Fruit fly (Drosophila melanogaster) whole organism, embryonic: ENCODE measurements around the gene Gas8.

Source experiments
- B-H2 ChIP-seq: fragments of 200-800 bp; sonication (Bioruptor generic); optimal IDR thresholded peaks from 2 replicates; lab custom pipeline; 2018; ENCODE audit warnings: missing biosample characterization, mild to moderate bottlenecking, missing genetic modification characterization
- CG10274 ChIP-seq: fragments of 200-800 bp; sonication (Bioruptor generic); optimal IDR thresholded peaks from 3 replicates; lab custom pipeline; 2017; ENCODE audit warnings: missing biosample characterization, mild to moderate bottlenecking, missing genetic modification characterization
- CG11723 ChIP-seq: fragments of 200-800 bp; sonication (Bioruptor generic); optimal IDR thresholded peaks from 2 replicates; lab custom pipeline; 2017; ENCODE audit warnings: missing biosample characterization, mild to moderate bottlenecking, missing genetic modification characterization
- CG12219 ChIP-seq: fragments of 200-800 bp; sonication (Bioruptor generic); optimal IDR thresholded peaks from 3 replicates; lab custom pipeline; 2018; ENCODE audit warnings: missing biosample characterization, mild to moderate bottlenecking, missing genetic modification characterization
- CG1233 ChIP-seq: fragments of 200-800 bp; sonication (Bioruptor generic); optimal IDR thresholded peaks from 4 replicates; lab custom pipeline; 2018; ENCODE audit warnings: missing biosample characterization, mild to moderate bottlenecking, missing genetic modification characterization
- CG12391 ChIP-seq: fragments of 200-800 bp; sonication (Bioruptor generic); optimal IDR thresholded peaks from 3 replicates; lab custom pipeline; 2018; ENCODE audit warnings: missing biosample characterization, mild to moderate bottlenecking, missing genetic modification characterization, moderate library complexity
- CG13296 ChIP-seq: fragments of 200-800 bp; sonication (Bioruptor generic); optimal IDR thresholded peaks from 3 replicates; lab custom pipeline; 2018; ENCODE audit warnings: missing biosample characterization, mild to moderate bottlenecking, missing genetic modification characterization
- CG15269 ChIP-seq: fragments of 200-800 bp; sonication (Bioruptor generic); optimal IDR thresholded peaks from 2 replicates; lab custom pipeline; 2018; ENCODE audit warnings: missing biosample characterization, mild to moderate bottlenecking, missing genetic modification characterization, moderate library complexity
- CG17328 ChIP-seq: fragments of 200-800 bp; sonication (Bioruptor generic); IDR thresholded peaks from 2 replicates; pipeline ENCODE4 v1.3.6; 2022; ENCODE audit warnings: missing biosample characterization, missing genetic modification characterization
- CG17359 ChIP-seq: fragments of 200-800 bp; sonication (Bioruptor generic); optimal IDR thresholded peaks from 3 replicates; lab custom pipeline; 2018; ENCODE audit warnings: missing biosample characterization, mild to moderate bottlenecking, missing genetic modification characterization, moderate library complexity
- CG17385 ChIP-seq: fragments of 200-800 bp; sonication (Bioruptor generic); optimal IDR thresholded peaks from 3 replicates; lab custom pipeline; 2018; ENCODE audit warnings: missing biosample characterization, mild to moderate bottlenecking, missing genetic modification characterization
- CG2678 ChIP-seq: fragments of 200-800 bp; sonication (Bioruptor generic); optimal IDR thresholded peaks from 3 replicates; lab custom pipeline; 2019; ENCODE audit warnings: missing biosample characterization, mild to moderate bottlenecking, missing genetic modification characterization, moderate library complexity
- CG30431 ChIP-seq: fragments of 200-800 bp; sonication (Bioruptor generic); optimal IDR thresholded peaks from 2 replicates; lab custom pipeline; 2017; ENCODE audit warnings: missing biosample characterization, missing genetic modification characterization
- CG32532 ChIP-seq: fragments of 200-800 bp; sonication (Bioruptor generic); IDR thresholded peaks from 2 replicates; pipeline ENCODE4 v1.3.6; 2022; ENCODE audit warnings: missing biosample characterization, missing genetic modification characterization
- CG42726 ChIP-seq: fragments of 200-800 bp; sonication (Bioruptor generic); IDR thresholded peaks from 2 replicates; pipeline ENCODE4 v1.3.6; 2022; ENCODE audit warnings: missing biosample characterization, missing genetic modification characterization; ENCODE audit not compliant: partially characterized antibody
- CG6689 ChIP-seq: fragments of 200-800 bp; sonication (Bioruptor generic); IDR thresholded peaks from 2 replicates; pipeline ENCODE4 v1.3.6; 2022; ENCODE audit warnings: missing biosample characterization, missing genetic modification characterization
- CG7357 ChIP-seq: fragments of 200-800 bp; sonication (Bioruptor generic); IDR thresholded peaks from 3 replicates; pipeline ENCODE4 v1.3.6; 2022; ENCODE audit warnings: missing biosample characterization, missing genetic modification characterization
- CG8290 ChIP-seq, 3 experiments: fragments of 200-800 bp; sonication (Bioruptor generic); optimal IDR thresholded peaks; 2 replicates each; lab custom pipeline; 2016 to 2019; ENCODE audit warnings: missing biosample characterization in 3 of 3, missing genetic modification characterization in 3 of 3, mild to moderate bottlenecking in 2 of 3, moderate library complexity in 1 of 3
- CG8359 ChIP-seq: fragments of 200-800 bp; sonication (Bioruptor generic); optimal IDR thresholded peaks from 2 replicates; lab custom pipeline; 2017; ENCODE audit warnings: missing biosample characterization, mild to moderate bottlenecking, missing genetic modification characterization, borderline replicate concordance
- CG8388 ChIP-seq: fragments of 200-800 bp; sonication (Bioruptor generic); optimal IDR thresholded peaks from 2 replicates; lab custom pipeline; 2019; ENCODE audit warnings: missing biosample characterization, mild to moderate bottlenecking, missing genetic modification characterization, moderate library complexity
- CG8765 ChIP-seq: fragments of 200-800 bp; sonication (Bioruptor generic); IDR thresholded peaks from 2 replicates; pipeline ENCODE4 v1.3.6; 2022; ENCODE audit warnings: missing biosample characterization, missing genetic modification characterization
- CG9932 ChIP-seq: fragments of 200-800 bp; sonication (Bioruptor generic); IDR thresholded peaks from 2 replicates; pipeline ENCODE4 v1.3.6; 2022; ENCODE audit warnings: missing biosample characterization, missing genetic modification characterization
- D19B ChIP-seq: fragments of 200-800 bp; sonication (Bioruptor generic); optimal IDR thresholded peaks from 2 replicates; lab custom pipeline; 2017; ENCODE audit warnings: missing biosample characterization, mild to moderate bottlenecking, missing genetic modification characterization
- E2f2 ChIP-seq: fragments of 200-800 bp; sonication (Bioruptor generic); IDR thresholded peaks from 2 replicates; pipeline ENCODE4 v1.3.6; 2022; ENCODE audit warnings: missing biosample characterization, missing genetic modification characterization
- GATAe ChIP-seq: fragments of 200-800 bp; sonication (Bioruptor generic); conservative IDR thresholded peaks from 2 replicates; pipeline ENCODE4 v1.3.6; 2022; ENCODE audit warnings: missing biosample characterization, missing genetic modification characterization
- Gug ChIP-seq: fragments of 200-800 bp; sonication (Bioruptor generic); IDR thresholded peaks from 4 replicates; pipeline ENCODE4 v1.3.6; 2022; ENCODE audit warnings: missing biosample characterization, missing genetic modification characterization
- H15 ChIP-seq: fragments of 200-800 bp; sonication (Bioruptor generic); IDR thresholded peaks from 3 replicates; pipeline ENCODE4 v1.3.6; 2022; ENCODE audit warnings: missing biosample characterization, missing genetic modification characterization
- H2.0 ChIP-seq: fragments of 200-800 bp; sonication (Bioruptor generic); IDR thresholded peaks from 2 replicates; pipeline ENCODE4 v1.3.6; 2022; ENCODE audit warnings: missing biosample characterization, missing genetic modification characterization
- MBD-R2 ChIP-seq: fragments of 200-800 bp; sonication (Bioruptor generic); IDR thresholded peaks from 2 replicates; pipeline ENCODE4 v1.3.6; 2022; ENCODE audit warnings: missing biosample characterization, missing genetic modification characterization
- Nf-YA ChIP-seq: fragments of 200-800 bp; sonication (Bioruptor generic); IDR thresholded peaks from 2 replicates; pipeline ENCODE4 v1.3.6; 2022; ENCODE audit warnings: missing biosample characterization, missing genetic modification characterization
- Nf-YB ChIP-seq: fragments of 200-800 bp; sonication (Bioruptor generic); optimal IDR thresholded peaks from 3 replicates; lab custom pipeline; 2019; ENCODE audit warnings: missing biosample characterization, mild to moderate bottlenecking, missing genetic modification characterization, moderate library complexity
- Nf-YC ChIP-seq: fragments of 200-800 bp; optimal IDR thresholded peaks from 3 replicates; lab custom pipeline; 2019; ENCODE audit warnings: missing biosample characterization, mild to moderate bottlenecking, missing genetic modification characterization, moderate library complexity
- abd-A ChIP-seq: fragments of 200-800 bp; sonication (Bioruptor generic); optimal IDR thresholded peaks from 3 replicates; lab custom pipeline; 2019; ENCODE audit warnings: missing biosample characterization, mild to moderate bottlenecking, missing genetic modification characterization, moderate library complexity
- bowl ChIP-seq: fragments of 200-800 bp; sonication (Bioruptor generic); IDR thresholded peaks from 2 replicates; pipeline ENCODE4 v1.3.6; 2022; ENCODE audit warnings: missing biosample characterization, missing genetic modification characterization
- chinmo ChIP-seq: fragments of 200-800 bp; sonication (Bioruptor generic); IDR thresholded peaks from 4 replicates; pipeline ENCODE4 v1.3.6; 2022; ENCODE audit warnings: missing biosample characterization, missing genetic modification characterization; ENCODE audit not compliant: partially characterized antibody
- ci ChIP-seq: fragments of 200-800 bp; sonication (Bioruptor generic); IDR thresholded peaks from 3 replicates; pipeline ENCODE4 v1.3.6; 2022; ENCODE audit warnings: missing biosample characterization, missing genetic modification characterization
- da ChIP-seq: fragments of 200-800 bp; sonication (Bioruptor generic); optimal IDR thresholded peaks from 2 replicates; lab custom pipeline; 2016; ENCODE audit warnings: missing biosample characterization, missing genetic modification characterization
- disco-r ChIP-seq: fragments of 200-800 bp; sonication (Bioruptor generic); optimal IDR thresholded peaks from 2 replicates; lab custom pipeline; 2016; ENCODE audit warnings: missing biosample characterization, missing genetic modification characterization
- dpn ChIP-seq, 2 experiments: fragments of 200-800 bp; sonication (Bioruptor generic); optimal IDR thresholded peaks; 3 replicates each; lab custom pipeline; 2016; ENCODE audit warnings: missing biosample characterization in 2 of 2, missing genetic modification characterization in 2 of 2
- gcm2 ChIP-seq: fragments of 200-800 bp; sonication (Bioruptor generic); optimal IDR thresholded peaks from 2 replicates; lab custom pipeline; 2016; ENCODE audit warnings: missing biosample characterization, missing genetic modification characterization
- ham ChIP-seq: fragments of 200-800 bp; sonication (Bioruptor generic); IDR thresholded peaks from 2 replicates; pipeline ENCODE4 v1.3.6; 2022; ENCODE audit warnings: missing biosample characterization, missing genetic modification characterization
- kni ChIP-seq: fragments of 200-800 bp; sonication (Bioruptor generic); optimal IDR thresholded peaks from 3 replicates; lab custom pipeline; 2017; ENCODE audit warnings: mild to moderate bottlenecking, missing biosample characterization, missing genetic modification reagents, missing genetic modification characterization
- row ChIP-seq: fragments of 200-800 bp; sonication (Bioruptor generic); IDR thresholded peaks from 3 replicates; pipeline ENCODE4 v1.3.6; 2022; ENCODE audit warnings: missing biosample characterization, missing genetic modification characterization
- shn ChIP-seq: fragments of 200-800 bp; sonication (Bioruptor generic); optimal IDR thresholded peaks from 3 replicates; lab custom pipeline; 2016; ENCODE audit warnings: missing biosample characterization, missing genetic modification characterization
- sqz ChIP-seq: fragments of 200-800 bp; sonication (Bioruptor generic); optimal IDR thresholded peaks from 3 replicates; lab custom pipeline; 2018; ENCODE audit warnings: missing biosample characterization, mild to moderate bottlenecking, missing genetic modification characterization
- tap ChIP-seq: fragments of 200-800 bp; optimal IDR thresholded peaks from 3 replicates; lab custom pipeline; 2019; ENCODE audit warnings: missing biosample characterization, mild to moderate bottlenecking, missing genetic modification characterization, moderate library complexity
- trem ChIP-seq: fragments of 200-800 bp; optimal IDR thresholded peaks from 3 replicates; lab custom pipeline; 2019; ENCODE audit warnings: missing biosample characterization, mild to moderate bottlenecking, missing genetic modification characterization, moderate library complexity
- unc-4 ChIP-seq: fragments of 200-800 bp; sonication (Bioruptor generic); IDR thresholded peaks from 2 replicates; pipeline ENCODE4 v1.3.6; 2022; ENCODE audit warnings: missing biosample characterization, missing genetic modification characterization; ENCODE audit not compliant: partially characterized antibody

The Gas8 gene

dm6 chrX:3482119-3483014 is 22.3 kb downstream of the Gas8 start, which contains the start of the genes CG10804 and CG10802 (continued):
- peak; percentile 60 for TF ChIP-seq D19B (GFP tag; lab: Kevin White, UChicago)
- peak; percentile 67 for TF ChIP-seq CG17328 (GFP tag; lab: Robert Waterston, UW)
- TF ChIP-seq CG42726 (GFP tag; lab: Robert Waterston, UW) = no peak
- no peak for TF ChIP-seq CG12219 (GFP tag; lab: Kevin White, UChicago)
- peak; percentile 22 for TF ChIP-seq sqz (GFP tag; lab: Kevin White, UChicago)
- TF ChIP-seq ci (GFP tag; lab: Robert Waterston, UW) = peak; percentile 55
- peak; percentile 59 for TF ChIP-seq CG8388
- no peak for TF ChIP-seq CG2678 (tag; lab: Kevin White, UChicago)
- TF ChIP-seq CG13296 (GFP tag; lab: Kevin White, UChicago) = peak; percentile 46
- peak; percentile 53 for TF ChIP-seq CG17359
- peak; percentile 83 for TF ChIP-seq Gug
- no peak for TF ChIP-seq kni (GFP tag; lab: Kevin White, UChicago)
- peak; percentile 95 for TF ChIP-seq row (GFP tag; lab: Robert Waterston, UW)
- TF ChIP-seq disco-r (GFP tag; lab: Kevin White, UChicago) = peak; percentile 31
- TF ChIP-seq unc-4 = peak; percentile 64
- TF ChIP-seq dpn (GFP tag; optimal IDR thresholded peaks at IDR 0.05; lab: Kevin White, UChicago) = peak; percentile 79 to 82
- no peak for TF ChIP-seq CG15269 (tag; lab: Kevin White, UChicago)
- peak; percentile 45 for TF ChIP-seq CG17385 (GFP tag; lab: Kevin White, UChicago)
- TF ChIP-seq CG8765 (GFP tag; lab: Robert Waterston, UW) = peak; percentile 83
- TF ChIP-seq B-H2 (GFP tag; lab: Kevin White, UChicago) = peak; percentile 36
- peak; percentile 92 for TF ChIP-seq shn (GFP tag; lab: Kevin White, UChicago)
- TF ChIP-seq Nf-YC (tag; lab: Kevin White, UChicago) = peak; percentile 62
- peak; percentile 59 for TF ChIP-seq trem (tag; lab: Kevin White, UChicago)
- peak; percentile 26 for TF ChIP-seq gcm2 (GFP tag; lab: Kevin White, UChicago)
- no peak for TF ChIP-seq tap (tag; lab: Kevin White, UChicago)
- TF ChIP-seq CG10274 (GFP tag; lab: Kevin White, UChicago) = peak; percentile 9
- peak; percentile 87 for TF ChIP-seq CG6689 (GFP tag; lab: Robert Waterston, UW)
- TF ChIP-seq CG9932 (GFP tag; lab: Robert Waterston, UW) = peak; percentile 91
- no peak for TF ChIP-seq abd-A (tag; lab: Kevin White, UChicago)
- TF ChIP-seq da (GFP tag; lab: Kevin White, UChicago) = peak; percentile 60
- peak; percentile 61; the same call in 1 of the 2 replicates for TF ChIP-seq GATAe
- no peak for TF ChIP-seq Nf-YB (GFP tag; lab: Kevin White, UChicago)
- peak; percentile 71 for TF ChIP-seq E2f2 (GFP tag; lab: Robert Waterston, UW)
- TF ChIP-seq CG1233 (GFP tag; lab: Kevin White, UChicago) = peak; percentile 40
- peak; percentile 37 for TF ChIP-seq CG11723 (GFP tag; lab: Kevin White, UChicago)
- TF ChIP-seq CG12391 (tag; lab: Kevin White, UChicago) = peak; percentile 85
- no peak for TF ChIP-seq chinmo (GFP tag; lab: Robert Waterston, UW)
- peak; percentile 84 for TF ChIP-seq H15
- peak; percentile 60; the same call in 1 of the 3 replicates for TF ChIP-seq CG7357 (GFP tag; lab: Robert Waterston, UW)
- 0 out of 2 replicates have a peak, but pooled peaks have one; percentile 20 for TF ChIP-seq bowl (GFP tag; lab: Robert Waterston, UW)
- TF ChIP-seq CG8359 (GFP tag; lab: Kevin White, UChicago) = no peak
- no peak for TF ChIP-seq ham (GFP tag; lab: Robert Waterston, UW)
- TF ChIP-seq CG30431 (GFP tag; lab: Kevin White, UChicago) = peak; percentile 32
- peak; percentile 74 for TF ChIP-seq H2.0 (GFP tag; lab: Robert Waterston, UW)
- TF ChIP-seq CG32532 (GFP tag; lab: Robert Waterston, UW) = peak; percentile 85
- TF ChIP-seq Nf-YA = 0 out of 2 replicates have a peak, but pooled peaks have one; percentile 35
- TF ChIP-seq MBD-R2 = peak; percentile 84
- TF ChIP-seq CG8290 (GFP tag; optimal IDR thresholded peaks at IDR 0.05; lab: Kevin White, UChicago) = peak; percentile 81
- no peak for TF ChIP-seq CG8290 (tag; optimal IDR thresholded peaks at IDR 0.05; lab: Kevin White, UChicago)
